Worm (Caenorhabditis elegans) whole organism, L3 larva: ENCODE results near the gene Y62H9A.4.

Experiments
- ZK546.5 ChIP-seq: sonication (generic microtip); optimal IDR thresholded peaks from 2 replicates; lab custom pipeline; 2017; ENCODE audit warnings: missing biosample characterization, missing genetic modification characterization
- aly-2 ChIP-seq: fragments of 150-350 bp; optimal IDR thresholded peaks from 2 replicates; lab custom pipeline; 2014; ENCODE audit warnings: missing biosample characterization, missing genetic modification characterization
- ama-1 ChIP-seq: fragments of 150-350 bp; optimal IDR thresholded peaks from 2 replicates; lab custom pipeline; 2018
- ceh-28 ChIP-seq: fragments of 150-350 bp; optimal IDR thresholded peaks from 2 replicates; lab custom pipeline; 2014; ENCODE audit warnings: missing biosample characterization, missing genetic modification reagents, missing genetic modification characterization
- ceh-82 ChIP-seq: fragments of 150-350 bp; optimal IDR thresholded peaks from 2 replicates; lab custom pipeline; 2014; ENCODE audit warnings: missing biosample characterization, missing genetic modification characterization
- ceh-9 ChIP-seq: sonication (generic microtip); optimal IDR thresholded peaks from 2 replicates; lab custom pipeline; 2018; ENCODE audit warnings: missing biosample characterization, missing genetic modification characterization
- daf-12 ChIP-seq: fragments of 150-350 bp; optimal IDR thresholded peaks from 2 replicates; lab custom pipeline; 2014; ENCODE audit warnings: missing biosample characterization, missing genetic modification reagents, missing genetic modification characterization
- egl-27 ChIP-seq: sonication (generic microtip); optimal IDR thresholded peaks from 4 replicates; lab custom pipeline; 2017; ENCODE audit warnings: missing biosample characterization, missing genetic modification reagents, missing genetic modification characterization
- egl-5 ChIP-seq: fragments of 150-350 bp; optimal IDR thresholded peaks from 2 replicates; lab custom pipeline; 2017; ENCODE audit warnings: missing biosample characterization, missing genetic modification reagents, missing genetic modification characterization, inconsistent platforms
- elt-1 ChIP-seq: fragments of 150-350 bp; optimal IDR thresholded peaks from 2 replicates; lab custom pipeline; 2014; ENCODE audit warnings: missing biosample characterization, missing genetic modification characterization
- elt-2 ChIP-seq: sonication (generic microtip); optimal IDR thresholded peaks from 2 replicates; lab custom pipeline; 2016; ENCODE audit warnings: missing genetic modification reagents, mild to moderate bottlenecking, missing genetic modification characterization, missing compliant biosample characterization
- elt-3 ChIP-seq, 3 experiments: fragments of 150-350 bp in 1 of 3; sonication (generic microtip) in 2 of 3; optimal IDR thresholded peaks; 2 replicates in 2 of 3; 4 replicates in 1 of 3; lab custom pipeline; 2014 to 2017; ENCODE audit warnings: missing biosample characterization in 3 of 3, missing genetic modification characterization in 3 of 3
- fos-1 ChIP-seq: fragments of 150-350 bp; optimal IDR thresholded peaks from 2 replicates; lab custom pipeline; 2014; ENCODE audit warnings: missing biosample characterization, missing genetic modification characterization
- hmg-11 ChIP-seq: sonication (generic microtip); optimal IDR thresholded peaks from 2 replicates; lab custom pipeline; 2016; ENCODE audit warnings: missing genetic modification characterization, missing compliant biosample characterization
- jun-1 ChIP-seq: fragments of 150-350 bp; optimal IDR thresholded peaks from 2 replicates; lab custom pipeline; 2014; ENCODE audit warnings: missing biosample characterization, missing genetic modification reagents, missing genetic modification characterization
- lin-15B ChIP-seq: fragments of 150-350 bp; optimal IDR thresholded peaks from 2 replicates; lab custom pipeline; 2014; ENCODE audit warnings: missing biosample characterization, missing genetic modification characterization
- mdl-1 ChIP-seq: fragments of 150-350 bp; optimal IDR thresholded peaks from 2 replicates; lab custom pipeline; 2014; ENCODE audit warnings: missing biosample characterization, missing genetic modification characterization
- mml-1 ChIP-seq: fragments of 150-350 bp; sonication (generic microtip); optimal IDR thresholded peaks from 3 replicates; lab custom pipeline; 2014; ENCODE audit warnings: missing biosample characterization, missing genetic modification characterization
- nfya-1 ChIP-seq: sonication (generic microtip); optimal IDR thresholded peaks from 2 replicates; lab custom pipeline; 2017; ENCODE audit warnings: missing genetic modification characterization, mild to moderate bottlenecking, missing compliant biosample characterization, antibody characterized with exemption, moderate library complexity; ENCODE audit not compliant: insufficient read depth
- nhr-11 ChIP-seq: fragments of 150-350 bp; optimal IDR thresholded peaks from 2 replicates; lab custom pipeline; 2014; ENCODE audit warnings: missing biosample characterization, missing genetic modification characterization
- nhr-23 ChIP-seq: fragments of 150-350 bp; optimal IDR thresholded peaks from 2 replicates; lab custom pipeline; 2014; ENCODE audit warnings: missing biosample characterization, missing genetic modification reagents, missing genetic modification characterization
- nhr-237 ChIP-seq: fragments of 150-350 bp; optimal IDR thresholded peaks from 2 replicates; lab custom pipeline; 2014; ENCODE audit warnings: missing biosample characterization, missing genetic modification characterization
- nhr-28 ChIP-seq: fragments of 150-350 bp; optimal IDR thresholded peaks from 2 replicates; lab custom pipeline; 2014; ENCODE audit warnings: missing biosample characterization, missing genetic modification characterization
- nhr-43 ChIP-seq: sonication (generic microtip); optimal IDR thresholded peaks from 2 replicates; lab custom pipeline; 2016; ENCODE audit warnings: mild to moderate bottlenecking, missing genetic modification characterization, missing compliant biosample characterization; ENCODE audit not compliant: poor library complexity, severe bottlenecking
- nhr-77 ChIP-seq: fragments of 150-350 bp; optimal IDR thresholded peaks from 2 replicates; lab custom pipeline; 2014; ENCODE audit warnings: missing biosample characterization, missing genetic modification characterization
- pha-4 ChIP-seq: fragments of 150-350 bp; optimal IDR thresholded peaks from 2 replicates; lab custom pipeline; 2014; ENCODE audit warnings: missing biosample characterization, missing genetic modification reagents, missing genetic modification characterization
- pqm-1 ChIP-seq: fragments of 150-350 bp; optimal IDR thresholded peaks from 2 replicates; lab custom pipeline; 2017; ENCODE audit warnings: missing biosample characterization, missing genetic modification characterization, inconsistent platforms
- sea-2 ChIP-seq: fragments of 150-350 bp; sonication (generic microtip); optimal IDR thresholded peaks from 4 replicates; lab custom pipeline; 2014; ENCODE audit warnings: missing biosample characterization, missing genetic modification reagents, missing genetic modification characterization
- skn-1 ChIP-seq: fragments of 150-350 bp; optimal IDR thresholded peaks from 2 replicates; lab custom pipeline; 2014; ENCODE audit warnings: missing biosample characterization, missing genetic modification characterization
- tbx-2 ChIP-seq: sonication (generic microtip); optimal IDR thresholded peaks from 2 replicates; lab custom pipeline; 2016; ENCODE audit warnings: mild to moderate bottlenecking, missing genetic modification characterization, missing compliant biosample characterization
- unc-39 ChIP-seq: sonication (generic microtip); optimal IDR thresholded peaks from 4 replicates; lab custom pipeline; 2017; ENCODE audit warnings: missing biosample characterization, missing genetic modification characterization
- unc-62 ChIP-seq: fragments of 150-350 bp; sonication (generic microtip); optimal IDR thresholded peaks from 4 replicates; lab custom pipeline; 2014; ENCODE audit warnings: missing biosample characterization, missing genetic modification reagents, missing genetic modification characterization
- ztf-4 ChIP-seq: fragments of 150-350 bp; optimal IDR thresholded peaks from 2 replicates; lab custom pipeline; 2014; ENCODE audit warnings: missing biosample characterization, missing genetic modification characterization

The Y62H9A.4 gene

DNA sequence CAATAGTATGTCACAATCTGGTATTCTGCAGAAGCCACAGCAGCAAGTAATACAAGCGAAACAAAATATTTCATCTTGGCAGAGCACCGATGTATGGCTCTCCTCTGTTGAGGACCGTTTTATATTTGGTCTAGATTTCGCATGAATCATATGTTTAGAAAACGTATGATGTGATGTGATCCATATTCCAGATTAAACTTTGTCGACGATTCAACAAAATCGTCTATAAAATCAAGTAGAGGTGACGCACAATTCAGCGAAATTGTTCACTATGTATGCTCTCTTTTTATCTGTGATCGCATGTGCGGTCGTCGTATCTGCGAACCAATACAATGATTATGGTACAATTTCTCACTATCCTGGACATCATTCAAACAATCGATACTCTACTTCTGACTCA, at the start of gene Y62H9A.4, which contains the start of gene Y62H9A.3:
Y62H9A.4 (plus strand) TSS at position 256 of the 400 bp plus-strand sequence.
Y62H9A.3 (minus strand) TSS at position 101 of the 400 bp plus-strand sequence.
- no peak for TF ChIP-seq nhr-28 (tag; lab: Kevin White, UChicago)
- TF ChIP-seq sea-2 (GFP tag; lab: Kevin White, UChicago) = no peak
- no peak for TF ChIP-seq fos-1 (tag; lab: Kevin White, UChicago)
- TF ChIP-seq hmg-11 (tag; lab: Kevin White, UChicago) = no peak
- TF ChIP-seq ama-1 = no peak

- TF ChIP-seq pqm-1 = no peak
- TF ChIP-seq nhr-43 = no peak
Observed at ce11 chrX:11837378-11837777, 42.5 kb upstream of the Y62H9A.4 start, which contains the start of gene taf-7.1. Gene taf-7.1, minus strand, starts transcription at chrX:11837478.

DNA sequence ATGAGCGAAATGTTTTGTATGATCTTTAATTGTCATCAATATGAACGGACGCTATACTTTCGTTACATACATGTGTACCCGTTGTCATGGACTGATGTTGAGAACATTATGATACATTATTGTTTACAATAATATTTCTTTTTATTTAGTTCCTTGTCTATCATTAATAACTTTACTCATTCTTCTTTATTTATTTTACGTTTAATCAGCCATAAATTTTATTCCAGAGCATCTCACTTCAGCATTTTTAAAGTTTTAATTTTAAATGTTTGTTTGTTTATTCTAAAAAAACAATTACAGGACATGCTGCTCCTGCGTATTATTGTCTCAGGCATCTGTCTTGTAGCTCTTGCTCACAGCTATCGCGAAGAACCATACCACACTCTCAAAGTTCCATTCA, 36.6 kb upstream of the Y62H9A.4 start, which contains the start of gene F54F7.2:
F54F7.2 (plus strand) TSS at position 301 of the 400 bp plus-strand sequence.
- TF ChIP-seq ceh-28 (tag; lab: Kevin White, UChicago) (no peak), ceh-82 (tag; lab: Kevin White, UChicago) (no peak), nhr-43 (no peak), nhr-237 (tag; lab: Kevin White, UChicago) (no peak), ceh-9 (tag; lab: Kevin White, UChicago) (no peak), ama-1 (no peak), ztf-4 (no peak), jun-1 (tag; lab: Kevin White, UChicago) (no peak), tbx-2 (tag; lab: Kevin White, UChicago) (no peak), egl-27 (tag; lab: Kevin White, UChicago) (no peak), unc-62 (no peak), lin-15B (tag; lab: Kevin White, UChicago) (no peak), nhr-11 (no peak), nhr-23 (tag; lab: Kevin White, UChicago) (no peak)

ce11 chrX:11848618-11849017, 31.3 kb upstream of the Y62H9A.4 start, which contains the start of gene F54F7.9:
Gene F54F7.9, minus strand, starts transcription at chrX:11848718.
- TF ChIP-seq aly-2 = no peak
- TF ChIP-seq nhr-11 = no peak
- no peak for TF ChIP-seq mdl-1
- TF ChIP-seq pha-4 (tag; lab: Kevin White, UChicago) = no peak
- no peak for TF ChIP-seq egl-5 (tag; lab: Kevin White, UChicago)
- no peak for TF ChIP-seq pqm-1
- TF ChIP-seq elt-1 (tag; lab: Kevin White, UChicago) = no peak
- TF ChIP-seq ama-1 = no peak
- no peak for TF ChIP-seq nfya-1 (tag; lab: Kevin White, UChicago)
- no peak for TF ChIP-seq elt-3 (tag; optimal IDR thresholded peaks at IDR 0.05; lab: Kevin White, UChicago)
- no peak for TF ChIP-seq skn-1 (tag; lab: Kevin White, UChicago)

- TF ChIP-seq elt-1 (tag; lab: Kevin White, UChicago) = no peak
- TF ChIP-seq aly-2 = no peak
- TF ChIP-seq jun-1 (tag; lab: Kevin White, UChicago) = no peak
- no peak for TF ChIP-seq daf-12 (tag; lab: Kevin White, UChicago)
Observed at ce11 chrX:11850082-11850481, 29.8 kb upstream of the Y62H9A.4 start, which contains the start of gene F54F7.3. Gene F54F7.3, minus strand, starts transcription at chrX:11850182.

DNA sequence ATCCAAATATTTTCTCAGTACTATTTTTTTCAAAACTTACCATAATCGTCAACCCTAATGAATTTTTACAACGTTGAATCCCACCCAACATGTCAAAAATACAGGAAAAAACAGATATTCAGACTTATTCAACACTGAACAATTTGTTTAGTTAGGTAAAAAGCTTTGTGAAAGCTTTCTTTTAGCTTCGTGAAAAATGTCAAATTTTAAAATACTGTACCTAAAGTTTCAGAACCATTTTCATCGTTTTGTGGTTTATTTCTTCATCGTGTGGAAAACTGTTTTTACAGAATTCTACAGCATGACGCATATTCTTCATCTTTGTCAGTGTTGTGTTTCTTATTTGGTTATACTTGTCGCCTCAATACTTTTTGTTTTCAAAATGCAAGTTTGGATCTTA, 29.4 kb upstream of the Y62H9A.4 start, which contains the start of gene F54F7.14:
F54F7.14 (plus strand) TSS at position 301 of the 400 bp plus-strand sequence.
- TF ChIP-seq unc-39 (no peak), ZK546.5 (tag; lab: Kevin White, UChicago) (no peak), pqm-1 (no peak), elt-1 (tag; lab: Kevin White, UChicago) (no peak), elt-3 (tag; optimal IDR thresholded peaks at IDR 0.05; lab: Kevin White, UChicago) (no peak), pha-4 (tag; lab: Kevin White, UChicago) (no peak)

DNA sequence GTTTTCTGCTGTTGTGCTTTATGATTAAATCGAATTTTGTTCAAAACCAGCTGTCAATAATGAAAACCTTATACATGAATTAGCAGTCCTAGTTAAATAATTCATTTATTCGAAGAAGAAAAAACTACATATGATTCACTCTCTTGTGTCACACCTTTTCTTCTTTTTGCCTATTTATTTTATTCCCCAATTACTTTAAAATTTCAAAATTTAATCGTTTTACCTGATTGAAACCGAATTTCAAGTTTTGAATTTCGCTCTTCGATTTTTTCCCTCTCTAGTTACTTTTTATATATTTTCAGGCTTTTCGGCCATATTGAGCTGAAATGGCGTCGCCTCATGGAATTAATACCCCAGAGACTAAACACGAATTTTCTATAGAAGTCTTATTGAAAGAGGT, 27.4 kb upstream of the Y62H9A.4 start, which contains the start of gene xtr-1:
xtr-1 (plus strand) TSS at position 301 of the 400 bp plus-strand sequence.
- TF ChIP-seq egl-5 (tag; lab: Kevin White, UChicago) (no peak), nhr-11 (no peak), pqm-1 (no peak), ztf-4 (no peak), nhr-77 (tag; lab: Kevin White, UChicago) (no peak), hmg-11 (tag; lab: Kevin White, UChicago) (no peak), elt-2 (tag; lab: Kevin White, UChicago) (no peak), elt-1 (tag; lab: Kevin White, UChicago) (no peak), nhr-237 (tag; lab: Kevin White, UChicago) (no peak), daf-12 (tag; lab: Kevin White, UChicago) (no peak), mml-1 (tag; lab: Kevin White, UChicago) (no peak)
